Worm (Caenorhabditis elegans) whole organism, late embryonic: ENCODE results near the gene cyp-35B2.

Experiments used
- K09A11.1 ChIP-seq: sonication (generic microtip); optimal IDR thresholded peaks from 2 replicates; lab custom pipeline; 2017; ENCODE audit warnings: antibody characterized with exemption, mild to moderate bottlenecking, missing genetic modification characterization, missing compliant biosample characterization; ENCODE audit not compliant: insufficient read depth
- ama-1 ChIP-seq: fragments of 150-350 bp; optimal IDR thresholded peaks from 2 replicates; lab custom pipeline; 2014
- dmd-4 ChIP-seq: sonication (generic microtip); optimal IDR thresholded peaks from 2 replicates; lab custom pipeline; 2016; ENCODE audit warnings: borderline replicate concordance, missing genetic modification characterization, missing compliant biosample characterization
- dve-1 ChIP-seq: sonication (generic microtip); optimal IDR thresholded peaks from 2 replicates; lab custom pipeline; 2017; ENCODE audit warnings: antibody characterized with exemption, mild to moderate bottlenecking, missing genetic modification characterization, missing compliant biosample characterization
- fax-1 ChIP-seq: sonication (generic microtip); optimal IDR thresholded peaks from 2 replicates; lab custom pipeline; 2016; ENCODE audit warnings: missing genotype, missing genetic modification characterization, missing compliant biosample characterization
- fkh-10 ChIP-seq: fragments of 150-350 bp; optimal IDR thresholded peaks from 2 replicates; lab custom pipeline; 2014; ENCODE audit warnings: missing biosample characterization, missing genetic modification reagents, missing genetic modification characterization
- hlh-6 ChIP-seq: sonication (generic microtip); optimal IDR thresholded peaks from 2 replicates; lab custom pipeline; 2016; ENCODE audit warnings: missing genotype, missing genetic modification characterization, missing compliant biosample characterization
- pqm-1 ChIP-seq: sonication (generic microtip); optimal IDR thresholded peaks from 2 replicates; lab custom pipeline; 2016; ENCODE audit warnings: missing genetic modification characterization, missing compliant biosample characterization
- rnt-1 ChIP-seq: sonication (generic microtip); optimal IDR thresholded peaks from 2 replicates; lab custom pipeline; 2016; ENCODE audit warnings: missing genetic modification characterization, missing compliant biosample characterization
- unc-55 ChIP-seq: sonication (generic microtip); optimal IDR thresholded peaks from 2 replicates; lab custom pipeline; 2017; ENCODE audit warnings: missing biosample characterization, missing genetic modification reagents, missing genetic modification characterization

DNA sequence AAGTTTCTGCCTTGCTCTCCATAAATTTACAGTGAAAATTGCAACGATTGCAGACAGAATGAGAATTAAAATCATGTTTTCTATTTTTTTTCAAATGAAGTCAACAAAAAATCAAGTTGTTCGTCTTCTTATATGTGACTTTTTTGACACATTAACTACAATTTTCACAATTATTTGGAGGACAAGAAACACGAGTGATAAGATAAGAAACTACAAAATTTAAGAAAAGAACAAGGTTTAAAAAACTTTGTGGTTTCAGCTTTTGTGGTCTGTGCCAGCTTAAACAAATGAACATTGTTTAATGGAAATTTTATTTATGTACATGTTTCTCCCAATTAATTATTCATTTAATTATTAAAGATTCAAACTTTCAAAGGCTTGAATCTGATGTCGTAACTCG, 28.4 kb downstream of the cyp-35B2 start, which contains the start of gene cyp-34A9:
- no peak for TF ChIP-seq dmd-4
- TF ChIP-seq fkh-10 (GFP tag; lab: Kevin White, UChicago): no peak
- TF ChIP-seq ama-1: no peak
- TF ChIP-seq dve-1 (tag; lab: Kevin White, UChicago): no peak
- TF ChIP-seq rnt-1 (tag; lab: Kevin White, UChicago): no peak
- no peak for TF ChIP-seq pqm-1 (tag; lab: Kevin White, UChicago)
- TF ChIP-seq unc-55: no peak
- no peak for TF ChIP-seq hlh-6 (tag; lab: Kevin White, UChicago)
- TF ChIP-seq K09A11.1 (tag; lab: Kevin White, UChicago): no peak
- TF ChIP-seq fax-1: no peak
